Fruit fly (Drosophila melanogaster): ENCODE measurements around the gene CG7376.

CG7376 gene

dm6 chr3L:6218517-6219155 lies 44.6 kb downstream of the CG7376 start:
- no peak for TF ChIP-seq CG15073 (GFP tag; optimal IDR thresholded peaks at IDR 0.05)
- TF ChIP-seq schlank (tag; optimal IDR thresholded peaks at IDR 0.05), result no peak
- TF ChIP-seq pho (GFP tag; optimal IDR thresholded peaks at IDR 0.05), result no peak
- no peak for TF ChIP-seq CG4424 (GFP tag; optimal IDR thresholded peaks at IDR 0.05)
- TF ChIP-seq Hmr (GFP tag; optimal IDR thresholded peaks at IDR 0.05), result no peak
- TF ChIP-seq wor (GFP tag; IDR thresholded peaks at IDR 0.05), result no peak
- TF ChIP-seq CG6689 (GFP tag; IDR thresholded peaks at IDR 0.05), result no peak
- no peak for TF ChIP-seq Bteb2 (GFP tag; optimal IDR thresholded peaks at IDR 0.05)
- no peak for TF ChIP-seq CG7556 (GFP tag; optimal IDR thresholded peaks at IDR 0.05)
- peak; percentile 55; the same call in 1 of the 3 replicates for TF ChIP-seq zen2 (GFP tag; IDR thresholded peaks at IDR 0.05; ENCODE audit: partially characterized antibody)
- TF ChIP-seq cg (GFP tag; optimal IDR thresholded peaks at IDR 0.05), result peak; percentile 7
- no peak for TF ChIP-seq Vsx1 (GFP tag; optimal IDR thresholded peaks at IDR 0.05)
- TF ChIP-seq Adf1 (GFP tag; IDR thresholded peaks at IDR 0.05), result no peak
- peak; percentile 63 for TF ChIP-seq sd (tag; optimal IDR thresholded peaks at IDR 0.05)
- no peak for TF ChIP-seq CG15514 (GFP tag; optimal IDR thresholded peaks at IDR 0.05)
- no peak for TF ChIP-seq CG12744 (GFP tag; optimal IDR thresholded peaks at IDR 0.05)
- TF ChIP-seq CG12104 (GFP tag; optimal IDR thresholded peaks at IDR 0.05), result no peak
- TF ChIP-seq CG3838 (GFP tag; optimal IDR thresholded peaks at IDR 0.05), result no peak
- TF ChIP-seq CG3163 (GFP tag; optimal IDR thresholded peaks at IDR 0.05), result peak; percentile 62
- TF ChIP-seq BtbVII (GFP tag; optimal IDR thresholded peaks at IDR 0.05), result peak; percentile 49
- TF ChIP-seq gcm2 (GFP tag; optimal IDR thresholded peaks at IDR 0.05), result no peak
- peak; percentile 40 for TF ChIP-seq kni (GFP tag; optimal IDR thresholded peaks at IDR 0.05)
- peak; percentile 56 for TF ChIP-seq CG6813 (GFP tag; optimal IDR thresholded peaks at IDR 0.05)
- TF ChIP-seq Eip74EF (GFP tag; optimal IDR thresholded peaks at IDR 0.05), result peak in 1 of 2 experiments; percentile 63
- TF ChIP-seq Nf-YA (GFP tag; IDR thresholded peaks at IDR 0.05), result no peak
- TF ChIP-seq CG12071 (GFP tag; optimal IDR thresholded peaks at IDR 0.05), result peak; percentile 60
- no peak for TF ChIP-seq hbn (GFP tag; IDR thresholded peaks at IDR 0.05; ENCODE audit: partially characterized antibody)
- TF ChIP-seq CrebB (tag; optimal IDR thresholded peaks at IDR 0.05), result peak; percentile 51
- TF ChIP-seq CG9215 (GFP tag; IDR thresholded peaks at IDR 0.05), result no peak
- peak; percentile 78; the same call in 2 of the 3 replicates for TF ChIP-seq ci (GFP tag; IDR thresholded peaks at IDR 0.05)
- TF ChIP-seq Six4 (GFP tag; optimal IDR thresholded peaks at IDR 0.05), result no peak
- no peak for TF ChIP-seq CG8765 (GFP tag; IDR thresholded peaks at IDR 0.05)
- TF ChIP-seq prd (optimal IDR thresholded peaks at IDR 0.05), result no peak
- TF ChIP-seq prd (GFP tag; IDR thresholded peaks at IDR 0.05), result no peak
- peak; percentile 47 for TF ChIP-seq CG13296 (GFP tag; optimal IDR thresholded peaks at IDR 0.05)
- TF ChIP-seq CG1602 (GFP tag; optimal IDR thresholded peaks at IDR 0.05), result no peak
- TF ChIP-seq BEAF-32 (GFP tag; optimal IDR thresholded peaks at IDR 0.05), result no peak
- TF ChIP-seq CG13123 (GFP tag; optimal IDR thresholded peaks at IDR 0.05), result no peak
- TF ChIP-seq D19A (tag; optimal IDR thresholded peaks at IDR 0.05), result peak; percentile 94
- TF ChIP-seq Mrtf (GFP tag; IDR thresholded peaks at IDR 0.05), result no peak
- TF ChIP-seq caup (GFP tag; optimal IDR thresholded peaks at IDR 0.05; ENCODE audit: severe bottlenecking), result no peak
- TF ChIP-seq lbe (GFP tag; optimal IDR thresholded peaks at IDR 0.05), result peak; percentile 44
- TF ChIP-seq CG10543 (GFP tag; optimal IDR thresholded peaks at IDR 0.05), result no peak
- TF ChIP-seq NC2α (GFP tag; optimal IDR thresholded peaks at IDR 0.05), result no peak
- TF ChIP-seq CG7745 (tag; optimal IDR thresholded peaks at IDR 0.05), result peak; percentile 29
- no peak for TF ChIP-seq CG14014 (GFP tag; IDR thresholded peaks at IDR 0.05)
- peak; percentile 47; the same call in 1 of the 3 replicates for TF ChIP-seq Opbp (GFP tag; IDR thresholded peaks at IDR 0.05; ENCODE audit: partially characterized antibody)
- TF ChIP-seq CoRest (tag; optimal IDR thresholded peaks at IDR 0.05), result no peak
- no peak for TF ChIP-seq CG4820 (GFP tag; optimal IDR thresholded peaks at IDR 0.05)
- TF ChIP-seq ken (GFP tag; IDR thresholded peaks at IDR 0.05), result no peak
